Fruit fly (Drosophila melanogaster) whole organism, embryonic: Measurements from ENCODE around the gene Gr64a.
A peak's percentile ranks its signal among the peaks of the same experiment; 100 is the strongest.

ENCODE experiments used
- Atf6 ChIP-seq: fragments of 200-800 bp; sonication (Bioruptor generic); IDR thresholded peaks from 2 replicates; pipeline ENCODE4 v1.3.6; 2022; ENCODE audit warnings: missing biosample characterization, missing genetic modification characterization
- CG1024 ChIP-seq: fragments of 200-800 bp; sonication (Bioruptor generic); IDR thresholded peaks from 2 replicates; pipeline ENCODE4 v1.3.6; 2022; ENCODE audit warnings: missing biosample characterization, missing genetic modification characterization
- CG10462 ChIP-seq: fragments of 200-800 bp; sonication (Bioruptor generic); optimal IDR thresholded peaks from 2 replicates; lab custom pipeline; 2016; ENCODE audit warnings: missing biosample characterization, missing genetic modification characterization
- CG10654 ChIP-seq: fragments of 200-800 bp; sonication (Bioruptor generic); optimal IDR thresholded peaks from 2 replicates; lab custom pipeline; 2016; ENCODE audit warnings: missing biosample characterization, missing genetic modification characterization
- CG10979 ChIP-seq: fragments of 200-800 bp; sonication (Bioruptor generic); optimal IDR thresholded peaks from 2 replicates; lab custom pipeline; 2018; ENCODE audit warnings: missing biosample characterization, mild to moderate bottlenecking, missing genetic modification characterization, moderate library complexity
- CG11696 ChIP-seq: fragments of 200-800 bp; sonication (Bioruptor generic); IDR thresholded peaks from 2 replicates; pipeline ENCODE4 v1.3.6; 2022; ENCODE audit warnings: missing biosample characterization, missing genetic modification characterization
- CG13123 ChIP-seq: fragments of 200-800 bp; sonication (Bioruptor generic); optimal IDR thresholded peaks from 2 replicates; lab custom pipeline; 2016; ENCODE audit warnings: missing biosample characterization, missing genetic modification characterization
- CG17186 ChIP-seq: fragments of 200-800 bp; sonication (Bioruptor generic); optimal IDR thresholded peaks from 3 replicates; lab custom pipeline; 2017; ENCODE audit warnings: missing biosample characterization, missing genetic modification reagents, missing genetic modification characterization
- CG17385 ChIP-seq: fragments of 200-800 bp; sonication (Bioruptor generic); optimal IDR thresholded peaks from 3 replicates; lab custom pipeline; 2018; ENCODE audit warnings: missing biosample characterization, mild to moderate bottlenecking, missing genetic modification characterization
- CG2712 ChIP-seq: fragments of 200-800 bp; optimal IDR thresholded peaks from 3 replicates; lab custom pipeline; 2019; ENCODE audit warnings: missing biosample characterization, mild to moderate bottlenecking, missing genetic modification characterization, moderate library complexity
- CG2875 ChIP-seq: fragments of 200-800 bp; sonication (Bioruptor generic); optimal IDR thresholded peaks from 2 replicates; lab custom pipeline; 2017; ENCODE audit warnings: missing biosample characterization, mild to moderate bottlenecking, missing genetic modification characterization, missing genetic modification reagents
- CG32767 ChIP-seq: fragments of 200-800 bp; sonication (Bioruptor generic); IDR thresholded peaks from 2 replicates; pipeline ENCODE4 v1.3.6; 2022; ENCODE audit warnings: missing biosample characterization, missing genetic modification characterization
- CG33213 ChIP-seq: fragments of 200-800 bp; sonication (Bioruptor generic); optimal IDR thresholded peaks from 3 replicates; lab custom pipeline; 2016; ENCODE audit warnings: missing biosample characterization, missing genetic modification characterization
- CG4730 ChIP-seq: fragments of 200-800 bp; sonication (Bioruptor generic); IDR thresholded peaks from 2 replicates; pipeline ENCODE4 v1.3.6; 2022; ENCODE audit warnings: missing biosample characterization, missing genetic modification characterization
- CG4820 ChIP-seq: fragments of 200-800 bp; sonication (Bioruptor generic); optimal IDR thresholded peaks from 3 replicates; lab custom pipeline; 2016; ENCODE audit warnings: missing biosample characterization, missing genetic modification characterization
- CG7372 ChIP-seq: fragments of 200-800 bp; sonication (Bioruptor generic); IDR thresholded peaks from 2 replicates; pipeline ENCODE4 v1.3.6; 2022; ENCODE audit warnings: missing biosample characterization, missing genetic modification characterization
- Dbx ChIP-seq: fragments of 200-800 bp; sonication (Bioruptor generic); IDR thresholded peaks from 3 replicates; pipeline ENCODE4 v1.3.6; 2022; ENCODE audit warnings: missing biosample characterization, missing genetic modification characterization
- ERR ChIP-seq: fragments of 200-800 bp; sonication (Bioruptor generic); optimal IDR thresholded peaks from 2 replicates; lab custom pipeline; 2016; ENCODE audit warnings: missing biosample characterization, missing genetic modification characterization
- Fer2 ChIP-seq: fragments of 200-800 bp; sonication (Bioruptor generic); optimal IDR thresholded peaks from 2 replicates; lab custom pipeline; 2018; ENCODE audit warnings: missing biosample characterization, mild to moderate bottlenecking, missing genetic modification characterization, moderate library complexity
- Gug ChIP-seq: fragments of 200-800 bp; sonication (Bioruptor generic); IDR thresholded peaks from 4 replicates; pipeline ENCODE4 v1.3.6; 2022; ENCODE audit warnings: missing biosample characterization, missing genetic modification characterization
- HLH3B ChIP-seq: fragments of 200-800 bp; sonication (Bioruptor generic); IDR thresholded peaks from 2 replicates; pipeline ENCODE4 v1.3.6; 2022; ENCODE audit warnings: missing biosample characterization, missing genetic modification characterization
- Hey ChIP-seq: fragments of 200-800 bp; sonication (Bioruptor generic); optimal IDR thresholded peaks from 3 replicates; lab custom pipeline; 2018; ENCODE audit warnings: missing biosample characterization, mild to moderate bottlenecking, missing genetic modification characterization
- Jarid2 ChIP-seq: fragments of 200-800 bp; sonication (Bioruptor generic); optimal IDR thresholded peaks from 3 replicates; lab custom pipeline; 2017; ENCODE audit warnings: mild to moderate bottlenecking, missing biosample characterization, missing genetic modification reagents, missing genetic modification characterization
- Meics ChIP-seq: fragments of 200-800 bp; sonication (Bioruptor generic); optimal IDR thresholded peaks from 2 replicates; lab custom pipeline; 2017; ENCODE audit warnings: missing biosample characterization, mild to moderate bottlenecking, missing genetic modification characterization
- Opbp ChIP-seq: fragments of 200-800 bp; sonication (Bioruptor generic); IDR thresholded peaks from 3 replicates; pipeline ENCODE4 v1.3.6; 2022; ENCODE audit warnings: missing biosample characterization, missing genetic modification characterization; ENCODE audit not compliant: partially characterized antibody
- Trl ChIP-seq, 3 experiments: fragments of >200 bp in 2 of 3; fragments of 200-800 bp in 1 of 3; sonication (Bioruptor generic) in 1 of 3; optimal IDR thresholded peaks; 2 replicates in 1 of 3; 3 replicates in 2 of 3; lab custom pipeline; 2016 to 2017; ENCODE audit warnings: missing biosample characterization in 1 of 3, missing genetic modification characterization in 1 of 3
- Xrp1 ChIP-seq: fragments of 200-800 bp; sonication (Bioruptor generic); IDR thresholded peaks from 2 replicates; pipeline ENCODE4 v1.3.6; 2022; ENCODE audit warnings: missing biosample characterization, missing genetic modification characterization
- ap ChIP-seq: fragments of 200-800 bp; sonication (Bioruptor generic); IDR thresholded peaks from 2 replicates; pipeline ENCODE4 v1.3.6; 2022; ENCODE audit warnings: missing biosample characterization, missing genetic modification characterization
- bbx ChIP-seq: fragments of 200-800 bp; sonication (Bioruptor generic); IDR thresholded peaks from 2 replicates; pipeline ENCODE4 v1.3.6; 2022; ENCODE audit warnings: missing biosample characterization, missing genetic modification characterization; ENCODE audit not compliant: partially characterized antibody
- bigmax ChIP-seq: fragments of 200-800 bp; sonication (Bioruptor generic); optimal IDR thresholded peaks from 2 replicates; lab custom pipeline; 2018; ENCODE audit warnings: missing biosample characterization, mild to moderate bottlenecking, missing genetic modification characterization
- bsh ChIP-seq, 2 experiments: fragments of 200-800 bp; sonication (Bioruptor generic); optimal IDR thresholded peaks; 2 replicates each; lab custom pipeline; 2017 to 2018; ENCODE audit warnings: mild to moderate bottlenecking in 2 of 2, missing biosample characterization in 2 of 2, missing genetic modification characterization in 2 of 2, moderate library complexity in 1 of 2
- chif ChIP-seq, 2 experiments: fragments of 200-800 bp; sonication (Bioruptor generic); optimal IDR thresholded peaks; 3 replicates each; lab custom pipeline; 2016; ENCODE audit warnings: missing biosample characterization in 2 of 2, missing genetic modification characterization in 2 of 2
- chm ChIP-seq: fragments of 200-800 bp; sonication (Bioruptor generic); IDR thresholded peaks from 2 replicates; pipeline ENCODE4 v1.3.6; 2022; ENCODE audit warnings: missing biosample characterization, missing genetic modification characterization
- chn ChIP-seq: fragments of 200-800 bp; sonication (Bioruptor generic); optimal IDR thresholded peaks from 2 replicates; lab custom pipeline; 2016; ENCODE audit warnings: missing biosample characterization, missing genetic modification characterization
- ci ChIP-seq: fragments of 200-800 bp; sonication (Bioruptor generic); IDR thresholded peaks from 3 replicates; pipeline ENCODE4 v1.3.6; 2022; ENCODE audit warnings: missing biosample characterization, missing genetic modification characterization
- cwo ChIP-seq: fragments of 200-800 bp; sonication (Bioruptor generic); optimal IDR thresholded peaks from 3 replicates; lab custom pipeline; 2017; ENCODE audit warnings: missing biosample characterization, missing genetic modification characterization, mild to moderate bottlenecking, moderate library complexity, missing genetic modification reagents
- dimm ChIP-seq: fragments of 200-800 bp; sonication (Bioruptor generic); IDR thresholded peaks from 2 replicates; pipeline ENCODE4 v1.3.6; 2022; ENCODE audit warnings: missing biosample characterization, missing genetic modification characterization
- ftz-f1 ChIP-seq: fragments of 200-800 bp; sonication (Bioruptor generic); optimal IDR thresholded peaks from 2 replicates; lab custom pipeline; 2016; ENCODE audit warnings: missing biosample characterization, missing genetic modification characterization
- kah ChIP-seq: fragments of 200-800 bp; sonication (Bioruptor generic); optimal IDR thresholded peaks from 2 replicates; lab custom pipeline; 2018; ENCODE audit warnings: missing biosample characterization, mild to moderate bottlenecking, missing genetic modification characterization
- klu ChIP-seq: fragments of 200-800 bp; sonication (Bioruptor generic); IDR thresholded peaks from 2 replicates; pipeline ENCODE4 v1.3.6; 2022; ENCODE audit warnings: missing biosample characterization, missing genetic modification characterization
- lilli ChIP-seq: fragments of 200-800 bp; sonication (Bioruptor generic); optimal IDR thresholded peaks from 3 replicates; lab custom pipeline; 2016; ENCODE audit warnings: missing biosample characterization, missing genetic modification characterization
- nom ChIP-seq: fragments of 200-800 bp; sonication (Bioruptor generic); optimal IDR thresholded peaks from 2 replicates; lab custom pipeline; 2017; ENCODE audit warnings: missing biosample characterization, missing genetic modification characterization, mild to moderate bottlenecking, moderate library complexity, missing genetic modification reagents
- odd ChIP-seq: fragments of 200-800 bp; sonication (Bioruptor generic); optimal IDR thresholded peaks from 2 replicates; lab custom pipeline; 2017; ENCODE audit warnings: missing biosample characterization, mild to moderate bottlenecking, missing genetic modification characterization
- pho ChIP-seq: fragments of 200-800 bp; sonication (Bioruptor generic); optimal IDR thresholded peaks from 2 replicates; lab custom pipeline; 2016; ENCODE audit warnings: missing biosample characterization, missing genetic modification characterization
- rib ChIP-seq: fragments of 200-800 bp; sonication (Bioruptor generic); IDR thresholded peaks from 2 replicates; pipeline ENCODE4 v1.3.6; 2022; ENCODE audit warnings: missing biosample characterization, missing genetic modification characterization
- salm ChIP-seq: fragments of 200-800 bp; sonication (Bioruptor generic); optimal IDR thresholded peaks from 2 replicates; lab custom pipeline; 2018; ENCODE audit warnings: missing biosample characterization, mild to moderate bottlenecking, missing genetic modification characterization
- tna ChIP-seq: fragments of 200-800 bp; sonication (Bioruptor generic); IDR thresholded peaks from 2 replicates; pipeline ENCODE4 v1.3.6; 2022; ENCODE audit warnings: missing biosample characterization, missing genetic modification characterization; ENCODE audit not compliant: partially characterized antibody
- trem ChIP-seq: fragments of 200-800 bp; optimal IDR thresholded peaks from 3 replicates; lab custom pipeline; 2019; ENCODE audit warnings: missing biosample characterization, mild to moderate bottlenecking, missing genetic modification characterization, moderate library complexity
- unc-4 ChIP-seq: fragments of 200-800 bp; sonication (Bioruptor generic); IDR thresholded peaks from 2 replicates; pipeline ENCODE4 v1.3.6; 2022; ENCODE audit warnings: missing biosample characterization, missing genetic modification characterization; ENCODE audit not compliant: partially characterized antibody
- zen ChIP-seq: fragments of 200-800 bp; sonication (Bioruptor generic); optimal IDR thresholded peaks from 3 replicates; lab custom pipeline; 2018; ENCODE audit warnings: missing biosample characterization, mild to moderate bottlenecking, missing genetic modification characterization, moderate library complexity

The Gr64a gene

DNA sequence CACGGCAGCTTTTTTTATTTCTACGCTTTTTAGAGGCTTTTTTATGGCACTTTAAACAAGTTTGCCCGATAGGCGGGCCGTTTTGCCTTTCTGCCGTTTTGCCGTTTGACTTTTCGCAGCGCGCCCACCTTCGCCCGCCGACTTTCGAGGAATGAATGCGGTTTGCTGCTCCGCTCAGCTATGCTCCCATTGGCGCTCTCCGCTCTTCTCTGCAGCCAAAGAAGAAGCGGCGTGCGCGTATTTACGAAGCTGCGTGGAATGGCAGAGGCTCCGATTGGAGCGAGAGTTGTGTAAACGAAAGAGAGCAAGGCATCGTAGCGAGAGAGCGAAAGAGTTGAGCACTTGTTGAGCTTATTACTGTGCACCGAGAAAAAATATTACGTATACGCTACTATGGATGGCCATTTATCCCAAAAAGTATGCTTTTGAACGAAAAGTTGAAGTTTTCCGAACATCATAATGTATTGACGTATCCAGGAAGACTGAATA, 45.0 kb downstream of the Gr64a start, which contains the start of gene wit (continued):
- TF ChIP-seq nom (GFP tag; lab: Kevin White, UChicago) = peak; percentile 84
- TF ChIP-seq CG33213 (GFP tag; lab: Kevin White, UChicago) = peak; percentile 23
- TF ChIP-seq bbx (GFP tag; lab: Robert Waterston, UW) = peak; percentile 41; the same call in 1 of the 2 replicates
- TF ChIP-seq CG32767 (GFP tag; lab: Robert Waterston, UW) = 0 out of 2 replicates have a peak, but pooled peaks have one; percentile 16
- peak; percentile 72; the same call in 2 of the 3 replicates for TF ChIP-seq ci (GFP tag; lab: Robert Waterston, UW)
- 0 out of 2 replicates have a peak, but pooled peaks have one; percentile 17 for TF ChIP-seq Atf6 (GFP tag; lab: Robert Waterston, UW)
- TF ChIP-seq odd (GFP tag; lab: Kevin White, UChicago) = peak; percentile 45
- TF ChIP-seq ERR (GFP tag; lab: Kevin White, UChicago) = no peak
- peak; percentile 83 for TF ChIP-seq chm (GFP tag; lab: Robert Waterston, UW)
- TF ChIP-seq Xrp1 (GFP tag; lab: Robert Waterston, UW) = no peak
- TF ChIP-seq bigmax (GFP tag; lab: Kevin White, UChicago) = no peak
- TF ChIP-seq salm (tag; lab: Kevin White, UChicago) = no peak
- no peak for TF ChIP-seq tna
- TF ChIP-seq cwo (GFP tag; lab: Kevin White, UChicago) = no peak
- peak; percentile 67 for TF ChIP-seq kah (GFP tag; lab: Kevin White, UChicago)
- peak; percentile 11 for TF ChIP-seq Meics (GFP tag; lab: Kevin White, UChicago)
- no peak for TF ChIP-seq CG11696 (GFP tag; lab: Robert Waterston, UW)
- TF ChIP-seq ap (GFP tag; lab: Robert Waterston, UW) = no peak
- peak; percentile 25 for TF ChIP-seq lilli (GFP tag; lab: Kevin White, UChicago)
- TF ChIP-seq CG17186 = no peak
- TF ChIP-seq CG7372 (GFP tag; lab: Robert Waterston, UW) = peak; percentile 47; the same call in 1 of the 2 replicates
- TF ChIP-seq Jarid2 (GFP tag; lab: Kevin White, UChicago) = peak; percentile 68
- no peak for TF ChIP-seq CG13123 (GFP tag; lab: Kevin White, UChicago)
- TF ChIP-seq trem = no peak
- TF ChIP-seq chn (GFP tag; lab: Kevin White, UChicago) = no peak
- peak; percentile 58 for TF ChIP-seq unc-4 (GFP tag; lab: Robert Waterston, UW)
- no peak for TF ChIP-seq CG1024 (GFP tag; lab: Robert Waterston, UW)
- no peak for TF ChIP-seq zen
- TF ChIP-seq dimm (GFP tag; lab: Robert Waterston, UW) = no peak
- peak in 1 of 2 experiments; percentile 31 for TF ChIP-seq bsh (GFP tag; optimal IDR thresholded peaks at IDR 0.05; lab: Kevin White, UChicago)
- TF ChIP-seq CG2875 = peak; percentile 40
- TF ChIP-seq CG10979 (tag; lab: Kevin White, UChicago) = no peak
- TF ChIP-seq Opbp (GFP tag; lab: Robert Waterston, UW) = peak; percentile 15; the same call in 1 of the 3 replicates
- no peak for TF ChIP-seq klu (GFP tag; lab: Robert Waterston, UW)
- TF ChIP-seq HLH3B (GFP tag; lab: Robert Waterston, UW) = no peak
- peak; percentile 6 for TF ChIP-seq ftz-f1 (GFP tag; lab: Kevin White, UChicago)
- TF ChIP-seq CG10654 (GFP tag; lab: Kevin White, UChicago) = no peak
- TF ChIP-seq Trl (optimal IDR thresholded peaks at IDR 0.05; lab: Kevin White, UChicago) = peak; percentile 90 to 95
- peak; percentile 59 for TF ChIP-seq Trl (GFP tag; optimal IDR thresholded peaks at IDR 0.05; lab: Kevin White, UChicago)
- TF ChIP-seq CG17385 (GFP tag; lab: Kevin White, UChicago) = peak; percentile 73
- peak; percentile 22 for TF ChIP-seq pho
- no peak for TF ChIP-seq CG4730
- TF ChIP-seq Dbx (GFP tag; lab: Robert Waterston, UW) = 0 out of 3 replicates have a peak, but pooled peaks have one; percentile 51
- TF ChIP-seq Gug (GFP tag; lab: Robert Waterston, UW) = no peak
- no peak for TF ChIP-seq CG10462 (GFP tag; lab: Kevin White, UChicago)
- TF ChIP-seq Hey (tag; lab: Kevin White, UChicago) = no peak
- no peak for TF ChIP-seq Fer2 (tag; lab: Kevin White, UChicago)
- TF ChIP-seq CG2712 (tag; lab: Kevin White, UChicago) = no peak
- no peak for TF ChIP-seq CG4820
- TF ChIP-seq chif (GFP tag; optimal IDR thresholded peaks at IDR 0.05; lab: Kevin White, UChicago) = no peak
- peak; percentile 56; the same call in 1 of the 2 replicates for TF ChIP-seq rib (GFP tag; lab: Robert Waterston, UW)
